Worm (Caenorhabditis elegans) whole organism, L4 larva: ENCODE measurements around the gene Y41E3.7.

Experiments used
- F26F4.8 ChIP-seq: fragments of 200-800 bp; sonication (Bioruptor generic); conservative IDR thresholded peaks from 2 replicates; pipeline ENCODE4 v1.3.6; 2022; ENCODE audit warnings: missing genetic modification characterization, missing compliant biosample characterization
- ces-1 ChIP-seq: fragments of 150-350 bp; sonication (generic microtip); optimal IDR thresholded peaks from 4 replicates; lab custom pipeline; 2014; ENCODE audit warnings: missing biosample characterization, missing genetic modification reagents, missing genetic modification characterization
- dmd-6 ChIP-seq: fragments of 200-800 bp; sonication (Bioruptor generic); IDR thresholded peaks from 2 replicates; pipeline ENCODE4 v1.3.6; 2022; ENCODE audit warnings: missing genetic modification reagents, missing genetic modification characterization, missing compliant biosample characterization
- lin-39 ChIP-seq: fragments of 150-350 bp; optimal IDR thresholded peaks from 2 replicates; lab custom pipeline; 2014; ENCODE audit warnings: missing biosample characterization, missing genetic modification reagents, missing genetic modification characterization

- TF ChIP-seq lin-39 (tag; lab: Kevin White, UChicago), result no peak
- no peak for TF ChIP-seq dmd-6 (GFP tag; lab: Robert Waterston, UW)
- no peak for TF ChIP-seq F26F4.8 (GFP tag; lab: Robert Waterston, UW)
- no peak for TF ChIP-seq ces-1 (GFP tag; lab: Kevin White, UChicago)
Measured at ce11 chrIV:14985859-14986258, 28.0 kb upstream of the Y41E3.7 start.
